Worm (Caenorhabditis elegans) whole organism, L4 larva: ENCODE results near the gene K02F6.8.

Experiments
- F44E2.7 ChIP-seq: fragments of 200-800 bp; sonication (Bioruptor generic); IDR thresholded peaks from 2 replicates; pipeline ENCODE4 v2.1.2; 2022; ENCODE audit warnings: missing genetic modification characterization, missing compliant biosample characterization
- Y5F2A.4 ChIP-seq: fragments of 200-800 bp; sonication (Bioruptor generic); optimal IDR thresholded peaks from 2 replicates; lab custom pipeline; 2018; ENCODE audit warnings: mild to moderate bottlenecking, missing genetic modification characterization, missing compliant biosample characterization
- aha-1 ChIP-seq: fragments of 150-350 bp; peaks from one replicate; lab custom pipeline; 2014; ENCODE audit warnings: missing biosample characterization, missing genetic modification characterization
- ama-1 ChIP-seq: fragments of 150-350 bp; optimal IDR thresholded peaks from 2 replicates; lab custom pipeline; 2014; ENCODE audit warnings: inconsistent platforms, mixed read lengths
- hlh-30 ChIP-seq: sonication (generic microtip); optimal IDR thresholded peaks from 2 replicates; lab custom pipeline; 2017; ENCODE audit warnings: antibody characterized with exemption, mild to moderate bottlenecking, missing genetic modification characterization, missing compliant biosample characterization; ENCODE audit not compliant: insufficient read depth
- lsy-2 ChIP-seq, 2 experiments: fragments of 150-350 bp in 1 of 2; sonication (generic microtip) in 1 of 2; optimal IDR thresholded peaks; 2 replicates each; lab custom pipeline; 2014 to 2017; ENCODE audit warnings: missing biosample characterization in 2 of 2, missing genetic modification characterization in 2 of 2
- madf-5 ChIP-seq, 2 experiments: fragments of 200-800 bp; sonication (Bioruptor generic); IDR thresholded peaks; 2 replicates each; pipeline ENCODE4 v1.3.6; 2022; ENCODE audit warnings: missing compliant biosample characterization in 2 of 2, missing genetic modification characterization in 2 of 2
- madf-9 ChIP-seq: fragments of 200-800 bp; sonication (Bioruptor generic); conservative IDR thresholded peaks from 2 replicates; pipeline ENCODE4 v1.3.6; 2022; ENCODE audit warnings: missing genetic modification reagents, missing genetic modification characterization, missing compliant biosample characterization
- nhr-25 ChIP-seq: sonication (generic microtip); optimal IDR thresholded peaks from 2 replicates; lab custom pipeline; 2017; ENCODE audit warnings: missing genetic modification characterization, mild to moderate bottlenecking, missing compliant biosample characterization, antibody characterized with exemption, moderate library complexity, borderline replicate concordance; ENCODE audit not compliant: insufficient read depth
- nhr-76 ChIP-seq: fragments of 150-350 bp; optimal IDR thresholded peaks from 2 replicates; lab custom pipeline; 2014; ENCODE audit warnings: missing biosample characterization, missing genetic modification characterization
- pha-4 ChIP-seq, 2 experiments: fragments of 150-350 bp in 1 of 2; fragments of 200-800 bp in 1 of 2; sonication (Bioruptor generic) in 1 of 2; IDR thresholded peaks in 1 of 2; optimal IDR thresholded peaks in 1 of 2; 2 replicates each; pipeline versions ENCODE4 v1.3.6 to Lab custom; 2014 to 2022; ENCODE audit warnings: missing genetic modification characterization in 2 of 2, missing genetic modification reagents in 2 of 2, missing biosample characterization in 1 of 2, missing compliant biosample characterization in 1 of 2
- unc-62 ChIP-seq, 3 experiments: fragments of 150-350 bp in 1 of 3; sonication (generic microtip); optimal IDR thresholded peaks in 2 of 3; peaks in 1 of 3; 1 replicate in 1 of 3; 2 replicates in 2 of 3; lab custom pipeline; 2014 to 2017; ENCODE audit warnings: missing biosample characterization in 3 of 3, missing genetic modification characterization in 3 of 3, missing genetic modification reagents in 3 of 3, missing genotype in 1 of 3
- zag-1 ChIP-seq: fragments of 150-350 bp; optimal IDR thresholded peaks from 2 replicates; lab custom pipeline; 2014; ENCODE audit warnings: missing biosample characterization, missing genetic modification characterization

DNA sequence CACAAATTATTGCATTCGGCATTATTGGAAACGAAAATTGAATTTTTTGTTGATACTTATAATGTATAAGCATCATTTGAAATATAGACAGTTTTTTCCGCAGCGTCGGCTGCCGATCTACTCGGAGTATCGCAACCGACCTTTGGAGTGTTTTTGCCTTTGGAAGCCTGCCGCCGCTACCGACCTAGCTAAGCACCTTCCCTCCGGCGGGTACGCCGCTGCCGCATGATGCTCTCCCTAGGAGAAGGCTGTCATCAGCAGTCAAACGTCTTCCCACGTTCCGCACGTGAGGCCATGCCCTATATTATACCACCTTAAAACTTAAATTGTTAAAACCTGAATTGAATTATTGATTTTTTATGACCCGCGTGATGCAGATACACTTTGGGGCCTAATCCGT is 16.4 kb downstream of the K02F6.8 start:
- TF ChIP-seq Y5F2A.4 (GFP tag; lab: Kevin White, UChicago) (no peak), hlh-30 (tag; lab: Kevin White, UChicago) (no peak), F44E2.7 (GFP tag; lab: Robert Waterston, UW) (no peak), zag-1 (tag; lab: Kevin White, UChicago) (no peak), nhr-25 (tag; lab: Kevin White, UChicago) (no peak), nhr-76 (tag; lab: Kevin White, UChicago) (no peak), pha-4 (GFP tag; IDR thresholded peaks at IDR 0.05; lab: Robert Waterston, UW) (no peak), pha-4 (tag; optimal IDR thresholded peaks at IDR 0.05; lab: Kevin White, UChicago) (no peak), lsy-2 (tag; optimal IDR thresholded peaks at IDR 0.05; lab: Kevin White, UChicago) (no peak), unc-62 (GFP tag; optimal IDR thresholded peaks at IDR 0.05 in 1 of 2; lab: Kevin White, UChicago) (no peak), unc-62 (tag; optimal IDR thresholded peaks at IDR 0.05; lab: Kevin White, UChicago) (no peak), aha-1 (tag; lab: Kevin White, UChicago) (no peak), madf-5 (GFP tag; IDR thresholded peaks at IDR 0.05; lab: Robert Waterston, UW) (no peak), madf-9 (GFP tag; lab: Robert Waterston, UW) (no peak), ama-1 (lab: Kevin White, UChicago) (no peak)
